Worm (Caenorhabditis elegans) whole organism, late embryonic: ENCODE data around the gene inpp-4B.

ENCODE experiments used
- F13H6.1 ChIP-seq: sonication (generic microtip); optimal IDR thresholded peaks from 2 replicates; lab custom pipeline; 2016; ENCODE audit warnings: missing genetic modification characterization, missing compliant biosample characterization
- ama-1 ChIP-seq: fragments of 150-350 bp; optimal IDR thresholded peaks from 2 replicates; lab custom pipeline; 2014
- ceh-24 ChIP-seq: sonication (generic microtip); optimal IDR thresholded peaks from 2 replicates; lab custom pipeline; 2016; ENCODE audit warnings: mild to moderate bottlenecking, missing genetic modification characterization, missing compliant biosample characterization
- ceh-30 ChIP-seq: fragments of 150-350 bp; optimal IDR thresholded peaks from 2 replicates; lab custom pipeline; 2014; ENCODE audit warnings: missing biosample characterization, missing genetic modification characterization
- ceh-9 ChIP-seq: sonication (generic microtip); optimal IDR thresholded peaks from 2 replicates; lab custom pipeline; 2016; ENCODE audit warnings: mild to moderate bottlenecking, missing genetic modification characterization, inconsistent platforms, missing compliant biosample characterization
- dmd-4 ChIP-seq: sonication (generic microtip); optimal IDR thresholded peaks from 2 replicates; lab custom pipeline; 2016; ENCODE audit warnings: borderline replicate concordance, missing genetic modification characterization, missing compliant biosample characterization
- elt-2 ChIP-seq: sonication (generic microtip); optimal IDR thresholded peaks from 2 replicates; lab custom pipeline; 2016; ENCODE audit warnings: missing genetic modification reagents, missing genetic modification characterization, missing compliant biosample characterization
- nfya-1 ChIP-seq: sonication (generic microtip); optimal IDR thresholded peaks from 2 replicates; lab custom pipeline; 2017; ENCODE audit warnings: missing genetic modification characterization, mild to moderate bottlenecking, missing compliant biosample characterization, antibody characterized with exemption, moderate library complexity
- nhr-11 ChIP-seq: fragments of 150-350 bp; optimal IDR thresholded peaks from 2 replicates; lab custom pipeline; 2014; ENCODE audit warnings: missing biosample characterization, missing genetic modification characterization

DNA sequence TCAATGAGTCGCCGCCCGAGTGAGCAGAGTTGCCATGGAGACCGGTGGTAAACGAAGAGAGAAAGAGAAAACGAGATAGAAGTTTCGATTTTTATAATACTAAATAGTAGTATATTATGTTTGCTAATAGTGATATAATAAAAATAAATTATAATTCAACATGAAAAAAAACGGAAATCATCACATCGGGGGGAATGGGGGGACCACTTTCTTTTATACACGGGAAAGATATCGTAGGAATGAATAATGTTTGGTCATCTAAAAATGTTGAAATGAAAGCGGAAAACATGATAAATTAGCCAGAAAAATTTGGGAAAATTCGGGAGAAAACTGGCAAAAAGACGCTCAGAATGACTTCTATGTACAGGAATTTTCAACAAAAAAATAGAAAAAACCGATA lies 5.0 kb downstream of the inpp-4B start, which contains the start of gene bbs-5:
- no peak for TF ChIP-seq ceh-30 (tag; lab: Kevin White, UChicago)
- no peak for TF ChIP-seq nhr-11 (tag; lab: Kevin White, UChicago)
- no peak for TF ChIP-seq ceh-9
- TF ChIP-seq nfya-1: no peak
- TF ChIP-seq ceh-24 (tag; lab: Kevin White, UChicago): no peak
- no peak for TF ChIP-seq dmd-4 (tag; lab: Kevin White, UChicago)
- no peak for TF ChIP-seq ama-1 (lab: Kevin White, UChicago)
- TF ChIP-seq F13H6.1 (tag; lab: Kevin White, UChicago): no peak
- TF ChIP-seq elt-2 (tag; lab: Kevin White, UChicago): no peak
